Fruit fly (Drosophila melanogaster) whole organism, embryonic: ENCODE measurements around the gene CG5181.

Experiments
- Antp ChIP-seq: fragments of 200-800 bp; sonication (Bioruptor generic); optimal IDR thresholded peaks from 3 replicates; lab custom pipeline; 2016; ENCODE audit warnings: missing biosample characterization, missing genetic modification characterization
- Atf-2 ChIP-seq: fragments of 200-800 bp; sonication (Bioruptor generic); optimal IDR thresholded peaks from 2 replicates; lab custom pipeline; 2016; ENCODE audit warnings: missing biosample characterization, missing genetic modification characterization
- CG10321 ChIP-seq: fragments of 200-800 bp; sonication (Bioruptor generic); IDR thresholded peaks from 2 replicates; pipeline ENCODE4 v1.3.6; 2022; ENCODE audit warnings: missing biosample characterization, missing genetic modification characterization
- CG11085 ChIP-seq: fragments of 200-800 bp; sonication (Bioruptor generic); IDR thresholded peaks from 2 replicates; pipeline ENCODE4 v1.3.6; 2022; ENCODE audit warnings: missing biosample characterization, missing genetic modification characterization
- CG11504 ChIP-seq: fragments of 200-800 bp; sonication (Bioruptor generic); optimal IDR thresholded peaks from 3 replicates; lab custom pipeline; 2019; ENCODE audit warnings: missing biosample characterization, mild to moderate bottlenecking, missing genetic modification characterization, moderate library complexity
- CG11696 ChIP-seq: fragments of 200-800 bp; sonication (Bioruptor generic); IDR thresholded peaks from 2 replicates; pipeline ENCODE4 v1.3.6; 2022; ENCODE audit warnings: missing biosample characterization, missing genetic modification characterization
- CG12744 ChIP-seq: fragments of 200-800 bp; sonication (Bioruptor generic); optimal IDR thresholded peaks from 2 replicates; lab custom pipeline; 2016; ENCODE audit warnings: missing biosample characterization, missing genetic modification characterization
- CG12769 ChIP-seq: fragments of 200-800 bp; sonication (Bioruptor generic); optimal IDR thresholded peaks from 2 replicates; lab custom pipeline; 2019; ENCODE audit warnings: missing biosample characterization, mild to moderate bottlenecking, missing genetic modification characterization, moderate library complexity
- CG13123 ChIP-seq: fragments of 200-800 bp; sonication (Bioruptor generic); optimal IDR thresholded peaks from 2 replicates; lab custom pipeline; 2016; ENCODE audit warnings: missing biosample characterization, missing genetic modification characterization
- CG14710 ChIP-seq: fragments of 200-800 bp; sonication (Bioruptor generic); optimal IDR thresholded peaks from 3 replicates; lab custom pipeline; 2019; ENCODE audit warnings: missing biosample characterization, mild to moderate bottlenecking, missing genetic modification characterization, moderate library complexity
- CG15601 ChIP-seq: fragments of 200-800 bp; sonication (Bioruptor generic); optimal IDR thresholded peaks from 3 replicates; lab custom pipeline; 2019; ENCODE audit warnings: missing biosample characterization, mild to moderate bottlenecking, missing genetic modification characterization, moderate library complexity
- CG16815 ChIP-seq: fragments of 200-800 bp; sonication (Bioruptor generic); optimal IDR thresholded peaks from 3 replicates; lab custom pipeline; 2017; ENCODE audit warnings: missing biosample characterization, mild to moderate bottlenecking, missing genetic modification characterization
- CG17829 ChIP-seq: fragments of 200-800 bp; optimal IDR thresholded peaks from 2 replicates; lab custom pipeline; 2019; ENCODE audit warnings: missing biosample characterization, mild to moderate bottlenecking, missing genetic modification characterization, moderate library complexity
- CG18599 ChIP-seq: fragments of 200-800 bp; sonication (Bioruptor generic); optimal IDR thresholded peaks from 3 replicates; lab custom pipeline; 2017; ENCODE audit warnings: missing biosample characterization, missing genetic modification characterization, mild to moderate bottlenecking, moderate library complexity, missing genetic modification reagents
- CG2199 ChIP-seq: fragments of 200-800 bp; sonication (Bioruptor generic); IDR thresholded peaks from 3 replicates; pipeline ENCODE4 v1.3.6; 2022; ENCODE audit warnings: missing biosample characterization, missing genetic modification characterization
- CG30403 ChIP-seq: fragments of 200-800 bp; sonication (Bioruptor generic); optimal IDR thresholded peaks from 3 replicates; lab custom pipeline; 2016; ENCODE audit warnings: missing biosample characterization, missing genetic modification characterization
- CG3407 ChIP-seq: fragments of 200-800 bp; sonication (Bioruptor generic); optimal IDR thresholded peaks from 2 replicates; lab custom pipeline; 2018; ENCODE audit warnings: missing biosample characterization, mild to moderate bottlenecking, missing genetic modification characterization
- CG34422 ChIP-seq: fragments of 200-800 bp; sonication (Bioruptor generic); IDR thresholded peaks from 3 replicates; pipeline ENCODE4 v1.3.6; 2022; ENCODE audit warnings: missing biosample characterization, missing genetic modification characterization
- CG3995 ChIP-seq: fragments of 200-800 bp; sonication (Bioruptor generic); optimal IDR thresholded peaks from 3 replicates; lab custom pipeline; 2016; ENCODE audit warnings: missing biosample characterization, missing genetic modification characterization
- CG42726 ChIP-seq: fragments of 200-800 bp; sonication (Bioruptor generic); IDR thresholded peaks from 2 replicates; pipeline ENCODE4 v1.3.6; 2022; ENCODE audit warnings: missing biosample characterization, missing genetic modification characterization; ENCODE audit not compliant: partially characterized antibody
- CG7271 ChIP-seq: fragments of 200-800 bp; sonication (Bioruptor generic); optimal IDR thresholded peaks from 2 replicates; lab custom pipeline; 2018; ENCODE audit warnings: missing biosample characterization, mild to moderate bottlenecking, missing genetic modification characterization, moderate library complexity
- CG7556 ChIP-seq: fragments of 200-800 bp; sonication (Bioruptor generic); optimal IDR thresholded peaks from 2 replicates; lab custom pipeline; 2017; ENCODE audit warnings: missing biosample characterization, mild to moderate bottlenecking, missing genetic modification characterization
- CG7839 ChIP-seq: fragments of 200-800 bp; sonication (Bioruptor generic); optimal IDR thresholded peaks from 3 replicates; lab custom pipeline; 2018; ENCODE audit warnings: missing biosample characterization, mild to moderate bottlenecking, missing genetic modification characterization, moderate library complexity
- CG8388 ChIP-seq: fragments of 200-800 bp; sonication (Bioruptor generic); optimal IDR thresholded peaks from 2 replicates; lab custom pipeline; 2019; ENCODE audit warnings: missing biosample characterization, mild to moderate bottlenecking, missing genetic modification characterization, moderate library complexity
- CG8765 ChIP-seq: fragments of 200-800 bp; sonication (Bioruptor generic); IDR thresholded peaks from 2 replicates; pipeline ENCODE4 v1.3.6; 2022; ENCODE audit warnings: missing biosample characterization, missing genetic modification characterization
- CG8924 ChIP-seq: fragments of 200-800 bp; optimal IDR thresholded peaks from 3 replicates; lab custom pipeline; 2019; ENCODE audit warnings: missing biosample characterization, mild to moderate bottlenecking, missing genetic modification characterization, moderate library complexity
- CG9932 ChIP-seq: fragments of 200-800 bp; sonication (Bioruptor generic); IDR thresholded peaks from 2 replicates; pipeline ENCODE4 v1.3.6; 2022; ENCODE audit warnings: missing biosample characterization, missing genetic modification characterization
- CTCF ChIP-seq: fragments of 200-800 bp; sonication (Bioruptor generic); optimal IDR thresholded peaks from 2 replicates; lab custom pipeline; 2017; ENCODE audit warnings: missing biosample characterization, mild to moderate bottlenecking, missing genetic modification characterization, moderate library complexity
- D ChIP-seq, 2 experiments: fragments of 200-800 bp in 1 of 2; fragments of >200 bp in 1 of 2; sonication (Bioruptor generic) in 1 of 2; optimal IDR thresholded peaks; 2 replicates in 1 of 2; 3 replicates in 1 of 2; lab custom pipeline; 2017; ENCODE audit warnings: mild to moderate bottlenecking in 1 of 2, missing biosample characterization in 1 of 2, missing genetic modification characterization in 1 of 2, missing genetic modification reagents in 1 of 2
- E2f1 ChIP-seq: fragments of 200-800 bp; sonication (Bioruptor generic); IDR thresholded peaks from 2 replicates; pipeline ENCODE4 v1.3.6; 2022; ENCODE audit warnings: missing biosample characterization, missing genetic modification characterization
- H15 ChIP-seq: fragments of 200-800 bp; sonication (Bioruptor generic); IDR thresholded peaks from 3 replicates; pipeline ENCODE4 v1.3.6; 2022; ENCODE audit warnings: missing biosample characterization, missing genetic modification characterization
- Med ChIP-seq: fragments of 200-800 bp; sonication (Bioruptor generic); peaks from one replicate; lab custom pipeline; 2016; ENCODE audit warnings: missing biosample characterization, missing genetic modification characterization, mild to moderate bottlenecking, inconsistent platforms, moderate library complexity
- Mrtf ChIP-seq: fragments of 200-800 bp; sonication (Bioruptor generic); IDR thresholded peaks from 3 replicates; pipeline ENCODE4 v1.3.6; 2022; ENCODE audit warnings: missing biosample characterization, missing genetic modification characterization
- NFAT ChIP-seq: fragments of 200-800 bp; sonication (Bioruptor generic); IDR thresholded peaks from 2 replicates; pipeline ENCODE4 v1.3.6; 2022; ENCODE audit warnings: missing biosample characterization, missing genetic modification characterization
- Rx ChIP-seq: fragments of 200-800 bp; sonication (Bioruptor generic); IDR thresholded peaks from 2 replicates; pipeline ENCODE4 v1.3.6; 2022; ENCODE audit warnings: missing biosample characterization, missing genetic modification characterization
- Sry-δ ChIP-seq: fragments of 200-800 bp; sonication (Bioruptor generic); optimal IDR thresholded peaks from 2 replicates; lab custom pipeline; 2016; ENCODE audit warnings: missing biosample characterization, missing genetic modification characterization
- Vsx1 ChIP-seq: fragments of 200-800 bp; sonication (Bioruptor generic); optimal IDR thresholded peaks from 2 replicates; lab custom pipeline; 2017; ENCODE audit warnings: missing biosample characterization, mild to moderate bottlenecking, missing genetic modification characterization, missing genetic modification reagents
- bbx ChIP-seq: fragments of 200-800 bp; sonication (Bioruptor generic); IDR thresholded peaks from 2 replicates; pipeline ENCODE4 v1.3.6; 2022; ENCODE audit warnings: missing biosample characterization, missing genetic modification characterization; ENCODE audit not compliant: partially characterized antibody
- bowl ChIP-seq: fragments of 200-800 bp; sonication (Bioruptor generic); IDR thresholded peaks from 2 replicates; pipeline ENCODE4 v1.3.6; 2022; ENCODE audit warnings: missing biosample characterization, missing genetic modification characterization
- crc ChIP-seq: fragments of 200-800 bp; sonication (Bioruptor generic); optimal IDR thresholded peaks from 2 replicates; lab custom pipeline; 2016; ENCODE audit warnings: missing biosample characterization, missing genetic modification characterization
- crp ChIP-seq, 2 experiments: fragments of 200-800 bp; sonication (Bioruptor generic); optimal IDR thresholded peaks; 2 replicates in 1 of 2; 3 replicates in 1 of 2; lab custom pipeline; 2017; ENCODE audit warnings: missing biosample characterization in 2 of 2, missing genetic modification characterization in 2 of 2, mild to moderate bottlenecking in 1 of 2, moderate library complexity in 1 of 2
- fd64A ChIP-seq: fragments of 200-800 bp; sonication (Bioruptor generic); optimal IDR thresholded peaks from 3 replicates; lab custom pipeline; 2018; ENCODE audit warnings: missing biosample characterization, mild to moderate bottlenecking, missing genetic modification characterization
- gsb ChIP-seq: fragments of 200-800 bp; sonication (Bioruptor generic); IDR thresholded peaks from 2 replicates; pipeline ENCODE4 v1.3.6; 2022; ENCODE audit warnings: missing biosample characterization, missing genetic modification characterization
- lov ChIP-seq, 2 experiments: fragments of 200-800 bp in 1 of 2; fragments of >200 bp in 1 of 2; sonication (Bioruptor generic) in 1 of 2; IDR thresholded peaks in 1 of 2; optimal IDR thresholded peaks in 1 of 2; 2 replicates in 1 of 2; 3 replicates in 1 of 2; pipeline versions ENCODE4 v1.3.6 to Lab custom; 2017 to 2022; ENCODE audit warnings: missing biosample characterization in 1 of 2, missing genetic modification characterization in 1 of 2
- pb ChIP-seq: fragments of 200-800 bp; sonication (Bioruptor generic); optimal IDR thresholded peaks from 3 replicates; lab custom pipeline; 2016; ENCODE audit warnings: missing biosample characterization, missing genetic modification characterization
- row ChIP-seq: fragments of 200-800 bp; sonication (Bioruptor generic); IDR thresholded peaks from 3 replicates; pipeline ENCODE4 v1.3.6; 2022; ENCODE audit warnings: missing biosample characterization, missing genetic modification characterization
- salm ChIP-seq: fragments of 200-800 bp; sonication (Bioruptor generic); optimal IDR thresholded peaks from 2 replicates; lab custom pipeline; 2018; ENCODE audit warnings: missing biosample characterization, mild to moderate bottlenecking, missing genetic modification characterization
- stwl ChIP-seq: fragments of 200-800 bp; sonication (Bioruptor generic); optimal IDR thresholded peaks from 3 replicates; lab custom pipeline; 2018; ENCODE audit warnings: missing biosample characterization, mild to moderate bottlenecking, missing genetic modification characterization, moderate library complexity
- tap ChIP-seq: fragments of 200-800 bp; optimal IDR thresholded peaks from 3 replicates; lab custom pipeline; 2019; ENCODE audit warnings: missing biosample characterization, mild to moderate bottlenecking, missing genetic modification characterization, moderate library complexity
- trem ChIP-seq: fragments of 200-800 bp; optimal IDR thresholded peaks from 3 replicates; lab custom pipeline; 2019; ENCODE audit warnings: missing biosample characterization, mild to moderate bottlenecking, missing genetic modification characterization, moderate library complexity

CG5181 gene

DNA sequence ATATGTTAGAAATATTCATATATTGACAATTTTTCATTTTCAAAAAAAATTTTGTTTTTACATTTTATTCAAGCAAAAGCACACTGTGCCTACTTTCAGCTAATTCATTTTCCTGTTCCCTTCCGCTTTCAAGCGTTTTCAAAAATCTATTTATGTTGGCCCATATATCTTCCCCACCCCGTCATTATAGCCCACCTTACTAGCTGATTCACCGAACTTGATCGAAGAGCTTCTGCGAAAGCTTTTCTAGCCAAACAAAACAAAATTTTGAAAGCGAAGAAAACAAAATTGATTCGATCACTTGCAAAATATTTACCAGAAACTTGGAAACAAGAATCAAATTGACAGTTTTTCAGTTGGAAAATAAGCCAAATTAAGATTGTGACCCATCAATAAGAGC lies 8.6 kb downstream of the CG5181 start, which contains the start of gene CG5171:
Gene CG5171, plus strand, starts transcription at position 311 of the 400 bp plus-strand sequence.
- TF ChIP-seq CG9932 (GFP tag; lab: Robert Waterston, UW) (0 out of 2 replicates have a peak, but pooled peaks have one; percentile 6), Med (GFP tag; lab: Kevin White, UChicago) (no peak), NFAT (GFP tag; lab: Robert Waterston, UW) (no peak), pb (GFP tag; lab: Kevin White, UChicago) (no peak), crp (GFP tag; optimal IDR thresholded peaks at IDR 0.05; lab: Kevin White, UChicago) (no peak), salm (no peak), D (optimal IDR thresholded peaks at IDR 0.05; lab: Kevin White, UChicago) (no peak), D (GFP tag; optimal IDR thresholded peaks at IDR 0.05; lab: Kevin White, UChicago) (no peak), CG42726 (GFP tag; lab: Robert Waterston, UW) (no peak), CG30403 (GFP tag; lab: Kevin White, UChicago) (no peak), CG7839 (tag; lab: Kevin White, UChicago) (no peak), Antp (no peak), CG11696 (GFP tag; lab: Robert Waterston, UW) (no peak), Atf-2 (no peak), CG12744 (GFP tag; lab: Kevin White, UChicago) (no peak), row (GFP tag; lab: Robert Waterston, UW) (0 out of 3 replicates have a peak, but pooled peaks have one; percentile 24), CG16815 (no peak), CG11085 (GFP tag; lab: Robert Waterston, UW) (no peak), CG34422 (GFP tag; lab: Robert Waterston, UW) (no peak), CG8924 (tag; lab: Kevin White, UChicago) (no peak), Vsx1 (GFP tag; lab: Kevin White, UChicago) (no peak), gsb (GFP tag; lab: Robert Waterston, UW) (no peak), trem (tag; lab: Kevin White, UChicago) (no peak), CG12769 (peak; percentile 97)
- TF ChIP-seq, all 482 proteins: peak for 3

DNA sequence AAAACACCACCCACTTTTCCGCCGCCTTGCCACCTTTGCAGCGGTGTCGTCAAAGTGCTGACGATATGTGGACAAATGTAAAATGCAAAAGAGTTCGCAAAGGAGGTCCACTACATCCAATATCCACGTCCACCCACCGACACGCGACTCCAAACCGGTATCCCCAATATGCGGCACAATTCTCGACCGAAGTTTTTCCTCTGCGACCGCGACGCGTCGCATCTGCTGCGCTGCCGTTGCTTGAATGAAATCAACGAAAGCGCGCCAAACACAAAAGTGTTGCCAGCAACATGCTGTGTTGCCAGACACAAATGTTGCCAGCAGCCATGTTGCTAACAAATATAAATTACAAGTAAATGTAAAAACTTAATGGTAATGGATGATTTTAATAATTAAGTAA lies 11.1 kb downstream of the CG5181 start, which contains the start of gene CG5160:
Gene CG5160, minus strand, starts transcription at position 223 of the 400 bp plus-strand sequence.
- no peak for TF ChIP-seq CG17829
- TF ChIP-seq CG14710 (tag; lab: Kevin White, UChicago): no peak
- TF ChIP-seq CG8388: no peak
- 0 out of 2 replicates have a peak, but pooled peaks have one; percentile 7 for TF ChIP-seq E2f1 (GFP tag; lab: Robert Waterston, UW)
- TF ChIP-seq CG15601 (tag; lab: Kevin White, UChicago): no peak
- no peak for TF ChIP-seq tap (tag; lab: Kevin White, UChicago)
- no peak for TF ChIP-seq stwl
- TF ChIP-seq CG8765 (GFP tag; lab: Robert Waterston, UW): no peak
- no peak for TF ChIP-seq CG13123 (GFP tag; lab: Kevin White, UChicago)
- TF ChIP-seq Sry-δ (GFP tag; lab: Kevin White, UChicago): no peak
- TF ChIP-seq CG2199 (GFP tag; lab: Robert Waterston, UW): peak; percentile 78; the same call in 2 of the 3 replicates
- no peak for TF ChIP-seq CG12769
- TF ChIP-seq CTCF (GFP tag; lab: Kevin White, UChicago): no peak
- TF ChIP-seq CG11504 (tag; lab: Kevin White, UChicago): peak; percentile 99
- peak; percentile 2 for TF ChIP-seq CG18599
- no peak for TF ChIP-seq Rx (GFP tag; lab: Robert Waterston, UW)
- TF ChIP-seq CG16815: no peak
- no peak for TF ChIP-seq CG10321 (GFP tag; lab: Robert Waterston, UW)
- TF ChIP-seq crc (GFP tag; lab: Kevin White, UChicago): no peak
- no peak for TF ChIP-seq CG3995
- no peak for TF ChIP-seq H15 (GFP tag; lab: Robert Waterston, UW)
- TF ChIP-seq CG7556 (GFP tag; lab: Kevin White, UChicago): no peak
- no peak for TF ChIP-seq Mrtf (GFP tag; lab: Robert Waterston, UW)
- no peak for TF ChIP-seq CG7271
- no peak for TF ChIP-seq CG3407 (GFP tag; lab: Kevin White, UChicago)
- TF ChIP-seq bbx: 0 out of 2 replicates have a peak, but pooled peaks have one; percentile 25
- TF ChIP-seq lov (optimal IDR thresholded peaks at IDR 0.05; lab: Kevin White, UChicago): no peak
- TF ChIP-seq lov (GFP tag; IDR thresholded peaks at IDR 0.05; lab: Robert Waterston, UW): no peak
- no peak for TF ChIP-seq bowl (GFP tag; lab: Robert Waterston, UW)
- no peak for TF ChIP-seq fd64A
